Worm (Caenorhabditis elegans) whole organism, L4 larva: ENCODE measurements around the gene ZC262.13.
A peak's percentile ranks its signal among the peaks of the same experiment; 100 is the strongest.

Experiments used
- ceh-32 ChIP-seq: sonication (generic microtip); optimal IDR thresholded peaks from 2 replicates; lab custom pipeline; 2016; ENCODE audit warnings: mild to moderate bottlenecking, missing genetic modification characterization, missing compliant biosample characterization; ENCODE audit not compliant: poor library complexity
- ceh-82 ChIP-seq: sonication (generic microtip); optimal IDR thresholded peaks from 2 replicates; lab custom pipeline; 2017; ENCODE audit warnings: missing biosample characterization, missing genetic modification characterization
- ces-1 ChIP-seq: fragments of 150-350 bp; sonication (generic microtip); optimal IDR thresholded peaks from 4 replicates; lab custom pipeline; 2014; ENCODE audit warnings: missing biosample characterization, missing genetic modification reagents, missing genetic modification characterization
- nhr-102 ChIP-seq: sonication (generic microtip); optimal IDR thresholded peaks from 2 replicates; lab custom pipeline; 2016; ENCODE audit warnings: mild to moderate bottlenecking, missing genetic modification characterization, moderate library complexity, missing compliant biosample characterization
- nhr-76 ChIP-seq: fragments of 150-350 bp; optimal IDR thresholded peaks from 2 replicates; lab custom pipeline; 2014; ENCODE audit warnings: missing biosample characterization, missing genetic modification characterization
- pqm-1 ChIP-seq: sonication (generic microtip); optimal IDR thresholded peaks from 2 replicates; lab custom pipeline; 2017; ENCODE audit warnings: missing biosample characterization, missing genetic modification characterization
- rbr-2 ChIP-seq: sonication (generic microtip); optimal IDR thresholded peaks from 2 replicates; lab custom pipeline; 2016; ENCODE audit warnings: missing genotype, missing genetic modification characterization, missing compliant biosample characterization
- tag-97 ChIP-seq: fragments of 200-800 bp; sonication (Bioruptor generic); IDR thresholded peaks from 2 replicates; pipeline ENCODE4 v1.3.6; 2022; ENCODE audit warnings: missing genetic modification characterization, missing compliant biosample characterization
- unc-39 ChIP-seq: sonication (generic microtip); optimal IDR thresholded peaks from 2 replicates; lab custom pipeline; 2017; ENCODE audit warnings: missing biosample characterization, missing genetic modification characterization
- zfp-2 ChIP-seq: sonication (generic microtip); optimal IDR thresholded peaks from 2 replicates; lab custom pipeline; 2016; ENCODE audit warnings: mild to moderate bottlenecking, missing genetic modification characterization, missing compliant biosample characterization

- TF ChIP-seq rbr-2 (tag; lab: Kevin White, UChicago) (no peak), nhr-102 (no peak), zfp-2 (tag; lab: Kevin White, UChicago) (no peak), ceh-82 (tag; lab: Kevin White, UChicago) (no peak), tag-97 (no peak), ces-1 (no peak), ceh-32 (tag; lab: Kevin White, UChicago) (no peak), nhr-76 (no peak), unc-39 (tag; lab: Kevin White, UChicago) (no peak), pqm-1 (tag; lab: Kevin White, UChicago) (peak; percentile 14)
Measured at ce11 chrIII:8370846-8371257, 44.8 kb downstream of the ZC262.13 start.
